Worm (Caenorhabditis elegans) whole organism, L1 larva: ENCODE measurements around the gene sre-43.

ENCODE experiments used
- C04F5.9 ChIP-seq: sonication (generic microtip); optimal IDR thresholded peaks from 2 replicates; lab custom pipeline; 2016; ENCODE audit warnings: missing genetic modification characterization, missing compliant biosample characterization
- C16A3.4 ChIP-seq: fragments of 150-350 bp; optimal IDR thresholded peaks from 2 replicates; lab custom pipeline; 2014; ENCODE audit warnings: missing biosample characterization, missing genetic modification characterization
- C34B4.2 ChIP-seq: sonication (generic microtip); optimal IDR thresholded peaks from 2 replicates; lab custom pipeline; 2017; ENCODE audit warnings: mild to moderate bottlenecking, missing genetic modification characterization, missing compliant biosample characterization
- Y116A8C.19 ChIP-seq: sonication (generic microtip); optimal IDR thresholded peaks from 2 replicates; lab custom pipeline; 2016; ENCODE audit warnings: missing compliant biosample characterization, missing genetic modification characterization, borderline replicate concordance
- alr-1 ChIP-seq: fragments of 200-800 bp; sonication (Bioruptor generic); optimal IDR thresholded peaks from 2 replicates; lab custom pipeline; 2018; ENCODE audit warnings: borderline replicate concordance, mild to moderate bottlenecking, missing genetic modification characterization, missing compliant biosample characterization
- aly-2 ChIP-seq: fragments of 150-350 bp; optimal IDR thresholded peaks from 2 replicates; lab custom pipeline; 2014; ENCODE audit warnings: missing biosample characterization, missing genetic modification characterization
- blmp-1 ChIP-seq: fragments of 150-350 bp; optimal IDR thresholded peaks from 2 replicates; lab custom pipeline; 2014; ENCODE audit warnings: missing biosample characterization, missing genetic modification characterization
- ceh-8 ChIP-seq: fragments of 200-800 bp; sonication (Bioruptor generic); optimal IDR thresholded peaks from 2 replicates; lab custom pipeline; 2018; ENCODE audit warnings: mild to moderate bottlenecking, missing genetic modification characterization, moderate library complexity, missing compliant biosample characterization
- dpl-1 ChIP-seq, 3 experiments: fragments of 150-350 bp in 2 of 3; sonication (generic microtip) in 1 of 3; optimal IDR thresholded peaks; 2 replicates each; lab custom pipeline; 2014 to 2017; ENCODE audit warnings: missing biosample characterization in 3 of 3, missing genetic modification characterization in 3 of 3, missing genetic modification reagents in 3 of 3
- dsc-1 ChIP-seq: sonication (generic microtip); optimal IDR thresholded peaks from 2 replicates; lab custom pipeline; 2016; ENCODE audit warnings: mild to moderate bottlenecking, missing genetic modification characterization, missing compliant biosample characterization
- efl-1 ChIP-seq, 4 experiments: fragments of 150-350 bp; optimal IDR thresholded peaks in 3 of 4; peaks in 1 of 4; 1 replicate in 1 of 4; 2 replicates in 3 of 4; lab custom pipeline; 2014; ENCODE audit warnings: missing biosample characterization in 2 of 4, missing genetic modification characterization in 2 of 4, missing genetic modification reagents in 2 of 4
- egl-13 ChIP-seq: sonication (generic microtip); optimal IDR thresholded peaks from 2 replicates; lab custom pipeline; 2016; ENCODE audit warnings: missing genotype, missing genetic modification reagents, missing genetic modification characterization, missing compliant biosample characterization
- elt-3 ChIP-seq, 6 experiments: fragments of 150-350 bp in 1 of 6; sonication (generic microtip); optimal IDR thresholded peaks; 2 replicates each; lab custom pipeline; 2017 to 2018; ENCODE audit warnings: missing biosample characterization in 6 of 6, missing genetic modification characterization in 6 of 6, inconsistent platforms in 1 of 6
- ets-5 ChIP-seq: fragments of 200-800 bp; sonication (Bioruptor generic); IDR thresholded peaks from 2 replicates; pipeline ENCODE4 v1.3.6; 2022; ENCODE audit warnings: missing genetic modification characterization, missing compliant biosample characterization
- fkh-10 ChIP-seq: sonication (generic microtip); optimal IDR thresholded peaks from 2 replicates; lab custom pipeline; 2017; ENCODE audit warnings: missing biosample characterization, missing genetic modification reagents, missing genetic modification characterization
- fkh-4 ChIP-seq: sonication (generic microtip); optimal IDR thresholded peaks from 2 replicates; lab custom pipeline; 2016; ENCODE audit warnings: missing compliant biosample characterization, missing genetic modification characterization, borderline replicate concordance
- fkh-8 ChIP-seq: sonication (generic microtip); optimal IDR thresholded peaks from 2 replicates; lab custom pipeline; 2016; ENCODE audit warnings: mild to moderate bottlenecking, missing genetic modification characterization, missing compliant biosample characterization
- lin-13 ChIP-seq: fragments of 150-350 bp; optimal IDR thresholded peaks from 2 replicates; lab custom pipeline; 2014; ENCODE audit warnings: missing biosample characterization, missing genetic modification reagents, missing genetic modification characterization
- lin-14 ChIP-seq: fragments of 200-800 bp; sonication (Bioruptor generic); optimal IDR thresholded peaks from 2 replicates; lab custom pipeline; 2018; ENCODE audit warnings: mild to moderate bottlenecking, missing genetic modification characterization, moderate library complexity, missing compliant biosample characterization
- lin-15B ChIP-seq: fragments of 150-350 bp; sonication (generic microtip); optimal IDR thresholded peaks from 3 replicates; lab custom pipeline; 2014; ENCODE audit warnings: missing biosample characterization, missing genetic modification characterization
- lin-39 ChIP-seq: fragments of 150-350 bp; optimal IDR thresholded peaks from 2 replicates; lab custom pipeline; 2014; ENCODE audit warnings: missing biosample characterization, missing genetic modification reagents, missing genetic modification characterization
- mab-9 ChIP-seq: fragments of 200-800 bp; sonication (Bioruptor generic); IDR thresholded peaks from 2 replicates; pipeline ENCODE4 v1.3.6; 2022; ENCODE audit warnings: missing genetic modification reagents, missing genetic modification characterization, missing compliant biosample characterization
- mef-2 ChIP-seq: fragments of 150-350 bp; optimal IDR thresholded peaks from 2 replicates; lab custom pipeline; 2014; ENCODE audit warnings: missing biosample characterization, missing genetic modification characterization
- nhr-12 ChIP-seq: sonication (generic microtip); optimal IDR thresholded peaks from 2 replicates; lab custom pipeline; 2017; ENCODE audit warnings: missing biosample characterization, missing genetic modification characterization
- nhr-20 ChIP-seq: sonication (generic microtip); optimal IDR thresholded peaks from 2 replicates; lab custom pipeline; 2016; ENCODE audit warnings: mild to moderate bottlenecking, missing genetic modification characterization, missing compliant biosample characterization
- nhr-71 ChIP-seq: sonication (generic microtip); optimal IDR thresholded peaks from 2 replicates; lab custom pipeline; 2016; ENCODE audit warnings: mild to moderate bottlenecking, missing genetic modification characterization, moderate library complexity, missing compliant biosample characterization
- nhr-76 ChIP-seq: sonication (generic microtip); optimal IDR thresholded peaks from 2 replicates; lab custom pipeline; 2017; ENCODE audit warnings: missing biosample characterization, missing genetic modification characterization
- pax-3 ChIP-seq: fragments of 200-800 bp; sonication (Bioruptor generic); optimal IDR thresholded peaks from 2 replicates; lab custom pipeline; 2018; ENCODE audit warnings: mild to moderate bottlenecking, missing genetic modification characterization, moderate library complexity, missing compliant biosample characterization
- pqm-1 ChIP-seq: sonication (generic microtip); optimal IDR thresholded peaks from 3 replicates; lab custom pipeline; 2017; ENCODE audit warnings: missing biosample characterization, missing genetic modification characterization
- snu-23 ChIP-seq: sonication (generic microtip); optimal IDR thresholded peaks from 2 replicates; lab custom pipeline; 2016; ENCODE audit warnings: missing genetic modification characterization, missing compliant biosample characterization
- swsn-7 ChIP-seq: sonication (generic microtip); optimal IDR thresholded peaks from 2 replicates; lab custom pipeline; 2016; ENCODE audit warnings: missing genetic modification characterization, missing compliant biosample characterization
- tlp-1 ChIP-seq: fragments of 150-350 bp; optimal IDR thresholded peaks from 2 replicates; lab custom pipeline; 2014; ENCODE audit warnings: missing biosample characterization, missing genetic modification characterization
- unc-30 ChIP-seq: sonication (generic microtip); optimal IDR thresholded peaks from 2 replicates; lab custom pipeline; 2017; ENCODE audit warnings: missing biosample characterization, missing genetic modification characterization
- unc-62 ChIP-seq: fragments of 150-350 bp; optimal IDR thresholded peaks from 2 replicates; lab custom pipeline; 2014; ENCODE audit warnings: missing biosample characterization, missing genetic modification reagents, missing genetic modification characterization
- unc-86 ChIP-seq: sonication (generic microtip); optimal IDR thresholded peaks from 2 replicates; lab custom pipeline; 2016; ENCODE audit warnings: missing genetic modification characterization, missing compliant biosample characterization
- unc-98 ChIP-seq: fragments of 200-800 bp; sonication (Bioruptor generic); IDR thresholded peaks from 2 replicates; pipeline ENCODE4 v1.3.6; 2022; ENCODE audit warnings: missing genetic modification characterization, missing compliant biosample characterization
- xbp-1 ChIP-seq: sonication (generic microtip); optimal IDR thresholded peaks from 2 replicates; lab custom pipeline; 2016; ENCODE audit warnings: missing genetic modification characterization, missing compliant biosample characterization

Gene sre-43

ce11 chrII:14018192-14018591 is 49.3 kb upstream of the sre-43 start (continued):
- TF ChIP-seq fkh-4 (tag; lab: Kevin White, UChicago): no peak
- TF ChIP-seq ets-5 (GFP tag; lab: Robert Waterston, UW): no peak
- no peak for TF ChIP-seq nhr-12 (tag; lab: Kevin White, UChicago)
- peak; percentile 91 for TF ChIP-seq nhr-20 (tag; lab: Kevin White, UChicago)
- no peak for TF ChIP-seq unc-30
- no peak for TF ChIP-seq tlp-1 (tag; lab: Kevin White, UChicago)
- TF ChIP-seq lin-14 (GFP tag; lab: Kevin White, UChicago): peak; percentile 83
- TF ChIP-seq xbp-1 (tag; lab: Kevin White, UChicago): peak; percentile 84
- TF ChIP-seq Y116A8C.19 (tag; lab: Kevin White, UChicago): no peak
- TF ChIP-seq fkh-8 (tag; lab: Kevin White, UChicago): no peak
- no peak for TF ChIP-seq unc-62 (GFP tag; lab: Kevin White, UChicago)
- TF ChIP-seq unc-86 (tag; lab: Kevin White, UChicago): peak; percentile 55
- peak; percentile 92 for TF ChIP-seq swsn-7 (tag; lab: Kevin White, UChicago)
- TF ChIP-seq C16A3.4 (tag; lab: Kevin White, UChicago): no peak
- no peak for TF ChIP-seq mef-2 (tag; lab: Kevin White, UChicago)
- TF ChIP-seq dsc-1 (tag; lab: Kevin White, UChicago): peak; percentile 84
- peak; percentile 48 for TF ChIP-seq nhr-76 (tag; lab: Kevin White, UChicago)
- peak; percentile 82 for TF ChIP-seq aly-2
- peak; percentile 53 to 80 for TF ChIP-seq efl-1 (optimal IDR thresholded peaks at IDR 0.05; lab: Kevin White, UChicago)
- peak; percentile 62 to 96 for TF ChIP-seq efl-1 (GFP tag; optimal IDR thresholded peaks at IDR 0.05 in 1 of 2; lab: Kevin White, UChicago)
- TF ChIP-seq ceh-8 (GFP tag; lab: Kevin White, UChicago): peak; percentile 79
- no peak for TF ChIP-seq blmp-1 (tag; lab: Kevin White, UChicago)
- no peak for TF ChIP-seq unc-98
- TF ChIP-seq elt-3 (tag; optimal IDR thresholded peaks at IDR 0.05; lab: Kevin White, UChicago): peak in 2 of 6 experiments; percentile 67 to 70
- TF ChIP-seq pqm-1 (tag; lab: Kevin White, UChicago): no peak
- no peak for TF ChIP-seq lin-15B (tag; lab: Kevin White, UChicago)
- peak; percentile 91 for TF ChIP-seq snu-23
- peak; percentile 94 for TF ChIP-seq nhr-71 (tag; lab: Kevin White, UChicago)
- TF ChIP-seq alr-1 (tag; lab: Kevin White, UChicago): no peak
- TF ChIP-seq mab-9 (GFP tag; lab: Robert Waterston, UW): 0 out of 2 replicates have a peak, but pooled peaks have one; percentile 55
- peak; percentile 81 for TF ChIP-seq lin-39 (tag; lab: Kevin White, UChicago)
- TF ChIP-seq C04F5.9 (tag; lab: Kevin White, UChicago): peak; percentile 57
- no peak for TF ChIP-seq fkh-10 (GFP tag; lab: Kevin White, UChicago)
- TF ChIP-seq dpl-1 (GFP tag; optimal IDR thresholded peaks at IDR 0.05; lab: Kevin White, UChicago): peak; percentile 28 to 67 (median 50)
- peak; percentile 30 for TF ChIP-seq lin-13 (GFP tag; lab: Kevin White, UChicago)
- TF ChIP-seq pax-3 (tag; lab: Kevin White, UChicago): peak; percentile 67

- TF ChIP-seq unc-30 (no peak), unc-62 (GFP tag; lab: Kevin White, UChicago) (no peak), C34B4.2 (no peak)
These were observed 48.0 kb upstream of the sre-43 start, which contains the start of gene cyp-37A1 for ce11 chrII:14016865-14017264. Gene cyp-37A1, minus strand, starts transcription at chrII:14016965.

- TF ChIP-seq egl-13 (tag; lab: Kevin White, UChicago) (no peak), efl-1 (optimal IDR thresholded peaks at IDR 0.05; lab: Kevin White, UChicago) (no peak), efl-1 (GFP tag; optimal IDR thresholded peaks at IDR 0.05 in 1 of 2; lab: Kevin White, UChicago) (no peak)
These were observed 45.8 kb upstream of the sre-43 start for ce11 chrII:14014637-14015036.
